Worm (Caenorhabditis elegans) whole organism, L4 larva: ENCODE data around the gene F19B10.5.

ENCODE experiments used
- D1046.2 ChIP-seq: fragments of 200-800 bp; sonication (Bioruptor generic); IDR thresholded peaks from 2 replicates; pipeline ENCODE4 v1.3.6; 2022; ENCODE audit warnings: missing genetic modification characterization, missing compliant biosample characterization
- F37D6.2 ChIP-seq: sonication (generic microtip); optimal IDR thresholded peaks from 2 replicates; lab custom pipeline; 2016; ENCODE audit warnings: mild to moderate bottlenecking, missing genetic modification characterization, missing compliant biosample characterization
- T26A8.4 ChIP-seq: fragments of 200-800 bp; sonication (Bioruptor generic); IDR thresholded peaks from 2 replicates; pipeline ENCODE4 v1.3.6; 2022; ENCODE audit warnings: missing genetic modification characterization, missing compliant biosample characterization
- Y48G9A.11 ChIP-seq: fragments of 200-800 bp; sonication (Bioruptor generic); IDR thresholded peaks from 2 replicates; pipeline ENCODE4 v1.3.6; 2022; ENCODE audit warnings: missing genetic modification reagents, missing genetic modification characterization, missing compliant biosample characterization
- ZK546.5 ChIP-seq, 2 experiments: sonication (generic microtip); optimal IDR thresholded peaks; 2 replicates each; lab custom pipeline; 2017; ENCODE audit warnings: missing biosample characterization in 2 of 2, missing genetic modification characterization in 2 of 2
- aha-1 ChIP-seq: fragments of 150-350 bp; peaks from one replicate; lab custom pipeline; 2014; ENCODE audit warnings: missing biosample characterization, missing genetic modification characterization
- arid-1 ChIP-seq: fragments of 200-800 bp; sonication (Bioruptor generic); conservative IDR thresholded peaks from 2 replicates; pipeline ENCODE4 v1.3.6; 2022; ENCODE audit warnings: missing genetic modification reagents, missing genetic modification characterization, missing compliant biosample characterization
- ceh-20 ChIP-seq: fragments of 200-800 bp; sonication (Bioruptor generic); IDR thresholded peaks from 2 replicates; pipeline ENCODE4 v1.3.6; 2022; ENCODE audit warnings: missing genetic modification reagents, missing genetic modification characterization, missing compliant biosample characterization
- ceh-28 ChIP-seq: fragments of 150-350 bp; optimal IDR thresholded peaks from 2 replicates; lab custom pipeline; 2014; ENCODE audit warnings: missing biosample characterization, missing genetic modification reagents, missing genetic modification characterization
- ctbp-1 ChIP-seq: fragments of 200-800 bp; sonication (Bioruptor generic); IDR thresholded peaks from 2 replicates; pipeline ENCODE4 v1.3.6; 2022; ENCODE audit warnings: missing genetic modification reagents, missing genetic modification characterization, missing compliant biosample characterization
- daf-12 ChIP-seq: fragments of 150-350 bp; optimal IDR thresholded peaks from 2 replicates; lab custom pipeline; 2014; ENCODE audit warnings: missing biosample characterization, missing genetic modification reagents, missing genetic modification characterization
- dmd-8 ChIP-seq: fragments of 200-800 bp; sonication (Bioruptor generic); IDR thresholded peaks from 2 replicates; pipeline ENCODE4 v1.3.6; 2022; ENCODE audit warnings: missing genetic modification characterization, missing compliant biosample characterization
- dpl-1 ChIP-seq: fragments of 150-350 bp; optimal IDR thresholded peaks from 2 replicates; lab custom pipeline; 2014; ENCODE audit warnings: missing biosample characterization, missing genetic modification reagents, missing genetic modification characterization
- fos-1 ChIP-seq: fragments of 150-350 bp; optimal IDR thresholded peaks from 2 replicates; lab custom pipeline; 2014; ENCODE audit warnings: missing biosample characterization, missing genetic modification characterization
- hif-1 ChIP-seq, 2 experiments: sonication (generic microtip); optimal IDR thresholded peaks; 2 replicates each; lab custom pipeline; 2016 to 2017; ENCODE audit warnings: missing compliant biosample characterization in 2 of 2, missing genetic modification characterization in 2 of 2, missing genetic modification reagents in 2 of 2, missing genotype in 2 of 2, mild to moderate bottlenecking in 1 of 2
- hmg-1.1 ChIP-seq: fragments of 200-800 bp; sonication (Bioruptor generic); IDR thresholded peaks from 2 replicates; pipeline ENCODE4 v1.3.6; 2022; ENCODE audit warnings: missing genetic modification reagents, missing genetic modification characterization, missing compliant biosample characterization
- lin-13 ChIP-seq: fragments of 150-350 bp; optimal IDR thresholded peaks from 2 replicates; lab custom pipeline; 2014; ENCODE audit warnings: missing biosample characterization, missing genetic modification reagents, missing genetic modification characterization
- lin-15B ChIP-seq: fragments of 150-350 bp; sonication (generic microtip); optimal IDR thresholded peaks from 3 replicates; lab custom pipeline; 2014; ENCODE audit warnings: missing biosample characterization, missing genetic modification characterization
- mdl-1 ChIP-seq, 2 experiments: fragments of 150-350 bp in 1 of 2; sonication (generic microtip) in 1 of 2; optimal IDR thresholded peaks; 2 replicates each; lab custom pipeline; 2014 to 2017; ENCODE audit warnings: missing biosample characterization in 2 of 2, missing genetic modification characterization in 2 of 2
- mxl-2 ChIP-seq: fragments of 200-800 bp; sonication (Bioruptor generic); conservative IDR thresholded peaks from 2 replicates; pipeline ENCODE4 v1.3.6; 2022; ENCODE audit warnings: missing genetic modification reagents, missing genetic modification characterization, missing compliant biosample characterization
- mxl-3 ChIP-seq: fragments of 200-800 bp; sonication (Bioruptor generic); optimal IDR thresholded peaks from 2 replicates; lab custom pipeline; 2018; ENCODE audit warnings: mild to moderate bottlenecking, missing genetic modification characterization, missing compliant biosample characterization
- nhr-10 ChIP-seq: fragments of 150-350 bp; optimal IDR thresholded peaks from 2 replicates; lab custom pipeline; 2014; ENCODE audit warnings: missing biosample characterization, missing genetic modification characterization
- nhr-11 ChIP-seq: fragments of 150-350 bp; optimal IDR thresholded peaks from 2 replicates; lab custom pipeline; 2014; ENCODE audit warnings: missing biosample characterization, missing genetic modification characterization
- nhr-25 ChIP-seq: sonication (generic microtip); optimal IDR thresholded peaks from 2 replicates; lab custom pipeline; 2017; ENCODE audit warnings: missing genetic modification characterization, mild to moderate bottlenecking, missing compliant biosample characterization, antibody characterized with exemption, moderate library complexity, borderline replicate concordance; ENCODE audit not compliant: insufficient read depth
- nhr-42 ChIP-seq: fragments of 200-800 bp; sonication (Bioruptor generic); IDR thresholded peaks from 2 replicates; pipeline ENCODE4 v1.3.6; 2022; ENCODE audit warnings: missing genetic modification characterization, missing compliant biosample characterization
- nhr-6 ChIP-seq: fragments of 150-350 bp; optimal IDR thresholded peaks from 2 replicates; lab custom pipeline; 2014; ENCODE audit warnings: missing biosample characterization, missing genetic modification characterization
- rbr-2 ChIP-seq: sonication (generic microtip); optimal IDR thresholded peaks from 2 replicates; lab custom pipeline; 2016; ENCODE audit warnings: missing genotype, missing genetic modification characterization, missing compliant biosample characterization
- saeg-2 ChIP-seq: fragments of 200-800 bp; sonication (Bioruptor generic); IDR thresholded peaks from 2 replicates; pipeline ENCODE4 v1.3.6; 2022; ENCODE audit warnings: missing genetic modification reagents, missing genetic modification characterization, missing compliant biosample characterization
- snpc-4 ChIP-seq: fragments of 150-350 bp; optimal IDR thresholded peaks from 2 replicates; lab custom pipeline; 2014; ENCODE audit warnings: missing biosample characterization, missing genetic modification characterization
- spr-1 ChIP-seq: sonication (generic microtip); optimal IDR thresholded peaks from 2 replicates; lab custom pipeline; 2016; ENCODE audit warnings: mild to moderate bottlenecking, missing genetic modification characterization, missing compliant biosample characterization
- tag-97 ChIP-seq: fragments of 200-800 bp; sonication (Bioruptor generic); IDR thresholded peaks from 2 replicates; pipeline ENCODE4 v1.3.6; 2022; ENCODE audit warnings: missing genetic modification characterization, missing compliant biosample characterization
- unc-130 ChIP-seq: sonication (generic microtip); optimal IDR thresholded peaks from 2 replicates; lab custom pipeline; 2016; ENCODE audit warnings: missing genetic modification reagents, missing genetic modification characterization, missing compliant biosample characterization
- unc-62 ChIP-seq, 3 experiments: fragments of 150-350 bp in 1 of 3; sonication (generic microtip); optimal IDR thresholded peaks in 2 of 3; peaks in 1 of 3; 1 replicate in 1 of 3; 2 replicates in 2 of 3; lab custom pipeline; 2014 to 2017; ENCODE audit warnings: missing biosample characterization in 3 of 3, missing genetic modification characterization in 3 of 3, missing genetic modification reagents in 3 of 3, missing genotype in 1 of 3
- zfp-3 ChIP-seq: fragments of 200-800 bp; sonication (Bioruptor generic); conservative IDR thresholded peaks from 2 replicates; pipeline ENCODE4 v1.3.6; 2022; ENCODE audit warnings: missing genetic modification reagents, missing genetic modification characterization, missing compliant biosample characterization

The F19B10.5 gene

DNA sequence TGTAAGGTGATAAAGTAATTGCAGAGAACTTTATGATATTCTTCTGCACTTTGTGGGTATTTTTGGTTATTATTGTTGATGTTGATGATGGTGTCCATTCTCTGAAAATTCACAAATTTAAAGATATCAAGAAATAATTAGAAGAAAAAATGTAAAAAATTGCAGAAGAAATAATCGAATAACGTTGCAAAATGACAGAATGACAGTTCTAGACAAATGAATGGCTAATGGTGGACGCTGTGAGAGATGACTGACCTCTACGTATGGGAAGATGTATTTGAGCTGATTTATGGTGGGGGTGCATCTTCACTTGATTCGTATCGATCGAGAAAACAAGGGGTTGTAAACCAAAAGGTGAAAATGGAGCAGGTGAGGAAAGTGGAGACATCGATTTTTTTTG lies 18.0 kb downstream of the F19B10.5 start, which contains the start of gene sea-1:
Gene sea-1 (minus strand): TSS at position 101 of the 400 bp plus-strand sequence.
- TF ChIP-seq zfp-3 (GFP tag; lab: Robert Waterston, UW), result no peak
- no peak for TF ChIP-seq mxl-2 (GFP tag; lab: Robert Waterston, UW)
- TF ChIP-seq, all 104 proteins: peak for 0

DNA sequence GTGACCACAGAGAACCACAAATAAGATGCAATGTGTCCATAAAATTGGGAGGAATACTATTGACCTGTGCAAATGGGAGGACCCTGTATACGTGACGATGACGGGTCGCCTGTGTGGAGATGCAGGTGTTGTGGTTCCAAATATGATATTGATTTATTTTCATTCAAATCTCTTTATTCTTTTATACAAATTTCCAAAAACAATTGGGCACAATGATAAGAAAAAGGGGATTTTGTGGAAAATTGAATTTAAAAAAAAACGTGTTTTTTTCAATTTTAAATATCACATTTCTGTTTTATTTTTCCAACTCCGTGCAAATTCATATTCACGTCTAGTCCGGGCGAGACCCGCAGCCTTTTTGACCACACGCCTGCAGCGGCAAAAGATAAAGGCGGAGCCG lies 19.7 kb downstream of the F19B10.5 start, which contains the start of gene F19B10.2:
Gene F19B10.2 (plus strand): TSS at position 301 of the 400 bp plus-strand sequence.
- no peak for TF ChIP-seq hmg-1.1
- TF ChIP-seq arid-1, result no peak
- TF ChIP-seq snpc-4 (tag; lab: Kevin White, UChicago), result no peak
- TF ChIP-seq nhr-42 (GFP tag; lab: Robert Waterston, UW), result no peak
- TF ChIP-seq daf-12 (tag; lab: Kevin White, UChicago), result no peak
- no peak for TF ChIP-seq fos-1
- TF ChIP-seq nhr-6 (tag; lab: Kevin White, UChicago), result no peak
- TF ChIP-seq tag-97 (GFP tag; lab: Robert Waterston, UW), result no peak
- no peak for TF ChIP-seq aha-1 (tag; lab: Kevin White, UChicago)
- TF ChIP-seq spr-1 (tag; lab: Kevin White, UChicago), result no peak
- TF ChIP-seq unc-130 (GFP tag; lab: Kevin White, UChicago), result no peak
- no peak for TF ChIP-seq ZK546.5 (tag; optimal IDR thresholded peaks at IDR 0.05; lab: Kevin White, UChicago)
- no peak for TF ChIP-seq T26A8.4 (GFP tag; lab: Robert Waterston, UW)

DNA sequence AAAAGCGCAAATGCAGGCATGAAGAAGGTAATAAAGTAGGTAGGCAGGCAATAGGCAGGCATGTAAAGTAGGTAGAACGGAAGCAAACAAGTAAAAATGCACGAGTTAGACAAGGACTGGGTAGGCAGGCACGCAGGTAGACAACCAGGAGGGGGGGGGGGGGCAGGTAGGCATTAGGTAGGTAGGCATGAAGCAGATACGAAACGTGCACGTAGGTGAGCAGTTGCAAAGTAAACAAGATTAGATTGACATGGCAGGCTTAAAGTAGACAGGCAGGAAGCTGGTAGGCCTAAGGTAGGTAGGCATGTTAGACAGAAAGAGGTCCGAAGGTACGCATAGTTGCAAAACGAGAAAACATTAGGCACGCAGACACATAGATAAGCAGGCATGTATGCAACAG lies 23.5 kb downstream of the F19B10.5 start:
- TF ChIP-seq unc-62 (GFP tag; optimal IDR thresholded peaks at IDR 0.05 in 1 of 2; lab: Kevin White, UChicago) (peak in 1 of 2 experiments; percentile 92), unc-62 (tag; optimal IDR thresholded peaks at IDR 0.05; lab: Kevin White, UChicago) (no peak), nhr-25 (tag; lab: Kevin White, UChicago) (no peak), lin-13 (GFP tag; lab: Kevin White, UChicago) (no peak)

DNA sequence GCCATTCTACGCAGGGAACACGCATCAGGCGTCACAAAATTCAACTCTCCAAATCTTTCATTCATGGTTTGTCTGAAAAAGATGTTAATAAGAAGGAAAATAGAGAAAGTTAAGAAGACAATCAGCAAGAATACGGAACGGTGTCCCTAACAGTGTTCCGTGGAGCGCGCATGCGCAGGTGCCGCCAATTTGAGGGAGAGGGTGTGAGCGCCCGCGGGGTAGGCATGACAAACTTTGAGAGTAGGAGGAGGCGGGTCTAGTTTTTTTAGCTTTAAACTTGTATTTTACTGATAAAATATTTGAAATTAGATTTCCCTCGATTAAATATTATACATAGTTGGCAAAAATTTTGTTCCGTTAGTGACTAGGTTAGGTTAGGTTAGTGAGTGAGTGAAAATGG lies 24.9 kb downstream of the F19B10.5 start:
- no peak for TF ChIP-seq D1046.2 (GFP tag; lab: Robert Waterston, UW)
- TF ChIP-seq nhr-42 (GFP tag; lab: Robert Waterston, UW), result no peak
- no peak for TF ChIP-seq ctbp-1 (GFP tag; lab: Robert Waterston, UW)
- no peak for TF ChIP-seq mxl-3
- no peak for TF ChIP-seq aha-1 (tag; lab: Kevin White, UChicago)
- TF ChIP-seq rbr-2 (tag; lab: Kevin White, UChicago), result no peak

DNA sequence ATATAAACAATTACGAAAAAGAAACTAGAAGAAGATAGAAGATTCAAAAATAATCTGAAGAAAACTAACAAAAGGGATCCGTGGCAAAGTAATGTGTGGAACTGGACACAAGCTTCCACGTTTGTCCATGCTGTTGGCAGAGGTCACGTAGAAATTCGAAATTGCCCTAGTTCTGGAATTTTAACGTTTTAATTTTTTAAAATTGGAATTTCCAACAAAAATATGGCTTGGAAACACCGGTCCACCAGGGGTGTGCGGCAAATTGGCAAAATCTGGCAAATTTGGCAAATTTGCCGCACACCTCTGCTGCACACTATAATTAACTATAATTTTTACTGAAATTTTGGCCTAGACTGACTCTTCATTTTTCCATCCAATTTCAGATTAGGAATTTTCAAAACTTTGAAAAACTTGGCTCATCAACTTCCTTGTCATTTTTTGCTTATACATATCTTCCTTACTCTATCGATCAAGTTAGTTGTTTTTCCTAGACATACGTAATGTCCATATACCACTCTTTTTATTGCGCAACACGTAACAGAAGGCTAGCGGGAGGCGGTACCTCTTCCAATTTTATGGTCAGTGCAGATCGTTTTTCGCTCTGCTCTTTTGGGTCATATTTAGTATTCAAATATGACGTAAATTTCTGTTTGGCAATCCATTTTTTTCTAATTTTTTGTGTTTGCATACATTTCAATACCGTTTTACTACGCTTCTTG lies 26.0 kb downstream of the F19B10.5 start, which contains the start of gene F19B10.10:
Gene F19B10.10 (minus strand): TSS at position 51 of the 719 bp plus-strand sequence.
- no peak for TF ChIP-seq tag-97 (GFP tag; lab: Robert Waterston, UW)
- no peak for TF ChIP-seq rbr-2 (tag; lab: Kevin White, UChicago)
- TF ChIP-seq Y48G9A.11 (GFP tag; lab: Robert Waterston, UW), result no peak
- no peak for TF ChIP-seq F37D6.2
- TF ChIP-seq dpl-1, result no peak
- no peak for TF ChIP-seq nhr-11
- no peak for TF ChIP-seq mdl-1 (tag; optimal IDR thresholded peaks at IDR 0.05; lab: Kevin White, UChicago)
- no peak for TF ChIP-seq saeg-2
- TF ChIP-seq ceh-20 (GFP tag; lab: Robert Waterston, UW), result no peak
- TF ChIP-seq lin-15B, result no peak
- no peak for TF ChIP-seq ceh-28 (tag; lab: Kevin White, UChicago)
- TF ChIP-seq nhr-10 (tag; lab: Kevin White, UChicago), result no peak
- TF ChIP-seq hif-1 (tag; optimal IDR thresholded peaks at IDR 0.05; lab: Kevin White, UChicago), result no peak
- no peak for TF ChIP-seq dmd-8 (GFP tag; lab: Robert Waterston, UW)
